Worm (Caenorhabditis elegans): Measurements from ENCODE around the gene nhr-273.

nhr-273 gene

ce11 chrII:4409650-4410049 is 25.4 kb upstream of the nhr-273 start:
- TF ChIP-seq daf-8 (GFP tag; IDR thresholded peaks at IDR 0.05) (no peak), mxl-3 (GFP tag; optimal IDR thresholded peaks at IDR 0.05) (no peak), sdz-12 (GFP tag; optimal IDR thresholded peaks at IDR 0.05) (no peak), saeg-2 (GFP tag; IDR thresholded peaks at IDR 0.05) (no peak), attf-4 (tag; optimal IDR thresholded peaks at IDR 0.05) (no peak)

ce11 chrII:4417333-4417732 is 17.8 kb upstream of the nhr-273 start, which contains the start of gene sod-5:
sod-5 (plus strand) TSS chrII:4417633.
- no peak for TF ChIP-seq ama-1 (optimal IDR thresholded peaks at IDR 0.05)
- TF ChIP-seq nhr-6 (tag; optimal IDR thresholded peaks at IDR 0.05) = no peak
- TF ChIP-seq unc-130 (GFP tag; optimal IDR thresholded peaks at IDR 0.05) = no peak
- TF ChIP-seq fkh-10 (GFP tag; optimal IDR thresholded peaks at IDR 0.05) = no peak
- TF ChIP-seq jun-1 (tag; optimal IDR thresholded peaks at IDR 0.05) = no peak
- TF ChIP-seq vab-7 (GFP tag; IDR thresholded peaks at IDR 0.05) = no peak
- TF ChIP-seq ceh-44 (GFP tag; IDR thresholded peaks at IDR 0.05) = no peak

- no peak for TF ChIP-seq spr-3 (GFP tag; optimal IDR thresholded peaks at IDR 0.05)
- TF ChIP-seq hlh-30 (tag; optimal IDR thresholded peaks at IDR 0.05; ENCODE audit: insufficient read depth) = peak; percentile 39
- peak; percentile 12 for TF ChIP-seq nhr-28 (tag; optimal IDR thresholded peaks at IDR 0.05)
- no peak for TF ChIP-seq fos-1 (tag; optimal IDR thresholded peaks at IDR 0.05)
- peak; percentile 13 for TF ChIP-seq mxl-3 (GFP tag; optimal IDR thresholded peaks at IDR 0.05)
- peak in 1 of 2 experiments; percentile 19 for TF ChIP-seq mdl-1 (tag; optimal IDR thresholded peaks at IDR 0.05)
Observed at ce11 chrII:4419956-4420355, 15.1 kb upstream of the nhr-273 start, which contains the start of gene bpnt-1. bpnt-1 (plus strand) TSS chrII:4420256.

- TF ChIP-seq spr-1 (tag; optimal IDR thresholded peaks at IDR 0.05) (no peak), T26A8.4 (GFP tag; IDR thresholded peaks at IDR 0.05) (no peak), lsy-2 (tag; optimal IDR thresholded peaks at IDR 0.05) (peak in 1 of 2 experiments; percentile 39), daf-12 (tag; optimal IDR thresholded peaks at IDR 0.05) (no peak), set-16 (GFP tag; IDR thresholded peaks at IDR 0.05) (no peak), hmg-1.1 (GFP tag; IDR thresholded peaks at IDR 0.05) (0 out of 2 replicates have a peak, but pooled peaks have one; percentile 11), mes-2 (tag; optimal IDR thresholded peaks at IDR 0.05; ENCODE audit: poor library complexity, severe bottlenecking) (peak; percentile 34)
Observed at ce11 chrII:4424807-4425206, 10.3 kb upstream of the nhr-273 start, which contains the start of the genes dcaf-13 and toe-1. dcaf-13 (minus strand) TSS chrII:4424902. toe-1 (plus strand) TSS chrII:4425167.

- TF ChIP-seq aha-1 (tag) (peak; percentile 94), set-16 (GFP tag; IDR thresholded peaks at IDR 0.05) (0 out of 2 replicates have a peak, but pooled peaks have one; percentile 14), unc-130 (GFP tag; optimal IDR thresholded peaks at IDR 0.05) (no peak)
Observed at ce11 chrII:4428121-4428520, 7.0 kb upstream of the nhr-273 start.

ce11 chrII:4433146-4433545 is 2.0 kb upstream of the nhr-273 start, which contains the start of gene nhr-109:
nhr-109 (plus strand) TSS chrII:4433367.
- TF ChIP-seq hlh-11 (tag; optimal IDR thresholded peaks at IDR 0.05) (peak; percentile 2), skn-1 (tag; optimal IDR thresholded peaks at IDR 0.05) (no peak), unc-39 (tag; optimal IDR thresholded peaks at IDR 0.05) (no peak), hif-1 (tag; optimal IDR thresholded peaks at IDR 0.05) (no peak), snpc-4 (tag; optimal IDR thresholded peaks at IDR 0.05) (no peak), fos-1 (tag; optimal IDR thresholded peaks at IDR 0.05) (no peak), nhr-28 (tag; optimal IDR thresholded peaks at IDR 0.05) (peak; percentile 97), pqm-1 (tag; optimal IDR thresholded peaks at IDR 0.05) (peak; percentile 14), snpc-1.2 (GFP tag; IDR thresholded peaks at IDR 0.05) (no peak), nhr-25 (tag; optimal IDR thresholded peaks at IDR 0.05; ENCODE audit: borderline replicate concordance, insufficient read depth) (no peak), vab-7 (GFP tag; IDR thresholded peaks at IDR 0.05) (no peak), daf-16 (GFP tag; optimal IDR thresholded peaks at IDR 0.05) (no peak), daf-16 (tag; optimal IDR thresholded peaks at IDR 0.05) (peak; percentile 61), nhr-77 (tag; optimal IDR thresholded peaks at IDR 0.05) (peak; percentile 2), lin-39 (tag; optimal IDR thresholded peaks at IDR 0.05) (no peak)
